Worm (Caenorhabditis elegans) whole organism, L4/young adult: ENCODE measurements around the gene pgp-4.

ENCODE experiments used
- W03F9.2 ChIP-seq: fragments of 150-350 bp; optimal IDR thresholded peaks from 2 replicates; lab custom pipeline; 2014; ENCODE audit warnings: missing biosample characterization, missing genetic modification characterization
- dao-5 ChIP-seq: sonication (generic microtip); optimal IDR thresholded peaks from 2 replicates; lab custom pipeline; 2016; ENCODE audit warnings: missing genotype, missing genetic modification characterization, moderate library complexity, missing compliant biosample characterization
- him-1 ChIP-seq: sonication (generic microtip); optimal IDR thresholded peaks from 2 replicates; lab custom pipeline; 2016; ENCODE audit warnings: missing genotype, missing genetic modification reagents, missing genetic modification characterization, missing compliant biosample characterization

The pgp-4 gene

ce11 chrX:11411675-11412074, 54.1 kb downstream of the pgp-4 start:
- TF ChIP-seq dao-5 (tag; lab: Kevin White, UChicago), result no peak
- no peak for TF ChIP-seq W03F9.2 (tag; lab: Kevin White, UChicago)
- TF ChIP-seq him-1 (tag; lab: Kevin White, UChicago), result no peak
